Worm (Caenorhabditis elegans) whole organism, midembryonic: ENCODE results near the gene R186.8.

Experiments
- T22C8.4 ChIP-seq: fragments of 200-800 bp; sonication (Bioruptor generic); IDR thresholded peaks from 2 replicates; pipeline ENCODE4 v1.3.6; 2022; ENCODE audit warnings: missing genetic modification characterization, missing compliant biosample characterization
- cog-1 ChIP-seq: sonication (generic microtip); optimal IDR thresholded peaks from 2 replicates; lab custom pipeline; 2016; ENCODE audit warnings: missing genetic modification characterization, missing compliant biosample characterization
- flt-1 ChIP-seq: fragments of 200-800 bp; sonication (Bioruptor generic); IDR thresholded peaks from 2 replicates; pipeline ENCODE4 v1.3.6; 2022; ENCODE audit warnings: missing genetic modification characterization, missing compliant biosample characterization
- klf-2 ChIP-seq: fragments of 200-800 bp; sonication (Bioruptor generic); conservative IDR thresholded peaks from 2 replicates; pipeline ENCODE4 v1.3.6; 2022; ENCODE audit warnings: missing genetic modification reagents, missing genetic modification characterization, missing compliant biosample characterization
- med-1 ChIP-seq: sonication (generic microtip); optimal IDR thresholded peaks from 2 replicates; lab custom pipeline; 2017; ENCODE audit warnings: missing genetic modification characterization, mild to moderate bottlenecking, missing compliant biosample characterization, antibody characterized with exemption, missing genetic modification reagents; ENCODE audit not compliant: insufficient read depth
- ref-1 ChIP-seq: fragments of 200-800 bp; sonication (Bioruptor generic); conservative IDR thresholded peaks from 2 replicates; pipeline ENCODE4 v1.3.6; 2022; ENCODE audit warnings: missing genetic modification reagents, missing genetic modification characterization, missing compliant biosample characterization
- tab-1 ChIP-seq: fragments of 200-800 bp; sonication (Bioruptor generic); IDR thresholded peaks from 2 replicates; pipeline ENCODE4 v1.3.6; 2022; ENCODE audit warnings: missing genetic modification characterization, missing compliant biosample characterization
- ztf-23 ChIP-seq: fragments of 200-800 bp; sonication (Bioruptor generic); IDR thresholded peaks from 2 replicates; pipeline ENCODE4 v1.3.6; 2022; ENCODE audit warnings: missing genetic modification reagents, missing genetic modification characterization, missing compliant biosample characterization
- ztf-29 ChIP-seq: fragments of 200-800 bp; sonication (Bioruptor generic); IDR thresholded peaks from 2 replicates; pipeline ENCODE4 v1.3.6; 2022; ENCODE audit warnings: missing genetic modification reagents, missing genetic modification characterization, missing compliant biosample characterization

Gene R186.8

DNA sequence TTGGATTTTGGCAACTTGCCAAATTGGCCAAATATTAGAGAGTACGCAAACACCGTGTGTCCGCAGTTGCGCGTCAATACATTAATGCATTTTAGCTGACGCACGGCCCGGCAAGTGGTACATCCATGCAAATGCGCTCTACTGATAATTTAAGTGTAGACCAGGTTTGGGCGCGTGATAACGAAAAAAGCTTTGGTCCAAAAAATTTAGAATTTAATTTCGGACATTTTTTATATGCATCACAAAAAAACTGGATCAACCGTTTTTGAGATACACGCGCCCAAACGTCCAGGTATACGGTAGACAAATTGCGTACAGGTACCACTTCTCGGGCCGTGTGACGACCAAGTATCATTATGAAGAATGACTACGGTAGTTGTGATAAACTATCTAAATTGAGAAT, at the start of gene R186.8:
TSS of gene R186.8 (minus strand) at position 58 of the 403 bp plus-strand sequence.
- peak; percentile 52 for TF ChIP-seq cog-1 (tag; lab: Kevin White, UChicago)

DNA sequence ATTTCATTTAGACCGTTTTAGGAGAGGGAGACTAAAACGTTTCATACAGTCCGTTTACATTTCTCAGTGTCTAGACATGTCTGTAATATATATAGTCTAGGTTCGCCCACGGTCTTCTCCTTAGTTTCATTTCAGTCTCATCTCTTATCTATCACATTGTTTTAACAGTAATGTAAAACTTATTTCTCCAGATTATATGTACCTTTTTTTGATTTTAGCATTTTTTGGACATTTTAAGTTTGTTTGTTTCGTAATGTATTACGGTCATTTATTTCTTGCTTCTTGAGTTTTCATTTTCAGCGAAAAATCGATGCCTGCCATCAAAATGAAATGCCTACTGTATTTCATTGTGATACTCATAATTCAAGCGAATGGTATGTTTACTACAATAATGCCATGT, 46.1 kb upstream of the R186.8 start, which contains the start of gene F15B9.6:
TSS of gene F15B9.6 (plus strand) at position 301 of the 400 bp plus-strand sequence.
- TF ChIP-seq cog-1 (tag; lab: Kevin White, UChicago) (no peak), T22C8.4 (GFP tag; lab: Robert Waterston, UW) (no peak), flt-1 (GFP tag; lab: Robert Waterston, UW) (no peak), ref-1 (GFP tag; lab: Robert Waterston, UW) (no peak), ztf-29 (GFP tag; lab: Robert Waterston, UW) (no peak)

DNA sequence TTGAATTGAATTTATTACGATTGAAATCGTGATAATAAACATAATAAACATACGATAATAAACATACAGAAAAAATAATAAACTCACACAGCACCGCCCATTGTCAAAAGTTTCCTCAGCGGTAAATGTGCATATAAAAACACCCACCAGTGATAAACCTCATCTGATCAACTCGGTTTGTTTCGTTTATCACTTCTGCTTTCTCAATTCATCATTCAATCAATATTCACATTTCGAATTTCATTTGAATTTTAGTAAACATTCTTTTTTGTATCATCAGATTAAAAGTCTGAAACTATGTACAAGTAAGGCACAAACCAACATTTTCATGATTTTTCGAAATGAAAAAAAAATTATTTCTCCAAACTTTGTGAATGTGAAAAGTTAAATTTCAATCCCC, 45.4 kb upstream of the R186.8 start, which contains the start of gene try-10:
TSS of gene try-10 (minus strand) at position 101 of the 400 bp plus-strand sequence.
- no peak for TF ChIP-seq ref-1 (GFP tag; lab: Robert Waterston, UW)
- TF ChIP-seq cog-1 (tag; lab: Kevin White, UChicago), result no peak
- TF ChIP-seq med-1 (GFP tag; lab: Kevin White, UChicago), result no peak
- TF ChIP-seq ztf-29 (GFP tag; lab: Robert Waterston, UW), result no peak
- TF ChIP-seq klf-2 (GFP tag; lab: Robert Waterston, UW), result no peak
- TF ChIP-seq flt-1 (GFP tag; lab: Robert Waterston, UW), result no peak
- TF ChIP-seq tab-1, result no peak
- no peak for TF ChIP-seq ztf-23 (GFP tag; lab: Robert Waterston, UW)
- TF ChIP-seq T22C8.4 (GFP tag; lab: Robert Waterston, UW), result no peak

- TF ChIP-seq cog-1 (tag; lab: Kevin White, UChicago) (no peak), med-1 (GFP tag; lab: Kevin White, UChicago) (no peak), ref-1 (GFP tag; lab: Robert Waterston, UW) (no peak), ztf-23 (GFP tag; lab: Robert Waterston, UW) (no peak), flt-1 (GFP tag; lab: Robert Waterston, UW) (no peak), klf-2 (GFP tag; lab: Robert Waterston, UW) (no peak), ztf-29 (GFP tag; lab: Robert Waterston, UW) (no peak)
These were observed 44.1 kb upstream of the R186.8 start for ce11 chrV:13011904-13012303.

DNA sequence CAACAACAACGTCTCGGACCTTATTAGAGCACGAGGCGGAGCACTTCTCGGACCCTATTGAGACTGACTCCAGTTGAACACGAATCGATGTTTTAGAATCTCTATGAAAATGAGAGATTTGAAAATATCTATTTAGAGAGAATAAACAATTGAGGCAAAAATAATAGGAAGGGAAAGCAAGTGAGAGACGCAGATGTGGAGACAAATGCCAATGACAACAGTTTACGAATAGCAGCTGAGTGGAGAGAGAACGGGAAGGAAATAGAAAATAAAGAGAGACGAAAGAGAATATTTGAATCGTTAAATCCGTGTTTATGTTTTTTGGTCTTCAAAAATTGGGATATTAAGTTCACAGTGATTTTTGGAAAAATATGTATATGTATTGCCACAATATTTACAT, 42.1 kb upstream of the R186.8 start:
- peak; percentile 16 for TF ChIP-seq cog-1 (tag; lab: Kevin White, UChicago)
- no peak for TF ChIP-seq T22C8.4 (GFP tag; lab: Robert Waterston, UW)

DNA sequence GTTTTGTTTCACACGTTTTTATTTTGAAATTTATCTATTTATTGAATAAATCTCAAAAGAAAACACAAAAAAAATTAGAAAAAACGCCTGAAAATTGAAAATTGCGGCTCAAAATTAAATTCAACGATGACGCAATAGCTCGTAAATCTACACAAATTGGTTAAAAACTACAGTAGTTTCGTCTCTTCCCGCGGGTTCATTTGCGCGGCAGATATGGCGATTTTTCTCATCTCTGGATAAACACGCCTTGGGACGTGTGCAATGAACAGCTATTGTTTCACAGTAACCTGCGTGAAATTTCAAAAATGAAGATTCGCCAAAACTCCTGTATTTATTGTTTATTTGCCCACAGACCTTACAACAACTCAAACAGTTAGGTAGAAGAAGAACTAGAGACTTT, 41.5 kb upstream of the R186.8 start:
- no peak for TF ChIP-seq flt-1 (GFP tag; lab: Robert Waterston, UW)
- TF ChIP-seq cog-1 (tag; lab: Kevin White, UChicago), result no peak
- TF ChIP-seq ztf-23 (GFP tag; lab: Robert Waterston, UW), result no peak
- no peak for TF ChIP-seq ref-1 (GFP tag; lab: Robert Waterston, UW)
- no peak for TF ChIP-seq ztf-29 (GFP tag; lab: Robert Waterston, UW)
- no peak for TF ChIP-seq T22C8.4 (GFP tag; lab: Robert Waterston, UW)

DNA sequence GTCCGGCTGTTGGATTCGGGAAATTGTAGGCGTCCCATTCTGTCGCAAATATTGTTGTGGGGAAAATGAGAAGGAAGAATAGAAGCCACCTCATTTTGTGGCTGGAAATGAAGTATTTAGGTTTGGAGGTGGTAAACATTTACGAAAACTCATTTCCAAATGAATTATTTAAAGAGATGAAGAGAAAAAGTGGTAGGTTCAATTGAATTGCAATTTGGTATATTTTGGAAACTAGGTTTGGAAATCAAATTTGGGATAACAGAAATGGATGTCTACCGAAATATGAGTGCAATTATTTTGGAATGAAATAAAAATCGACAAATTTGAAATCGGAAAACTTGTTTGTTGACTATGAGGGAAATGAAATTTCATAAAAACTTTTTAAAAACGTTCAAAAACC, 41.0 kb upstream of the R186.8 start, which contains the start of gene F15B9.10:
TSS of gene F15B9.10 (minus strand) at position 101 of the 400 bp plus-strand sequence.
- no peak for TF ChIP-seq ztf-29 (GFP tag; lab: Robert Waterston, UW)
- no peak for TF ChIP-seq tab-1
- TF ChIP-seq ztf-23 (GFP tag; lab: Robert Waterston, UW), result no peak
- TF ChIP-seq T22C8.4 (GFP tag; lab: Robert Waterston, UW), result no peak
- TF ChIP-seq klf-2 (GFP tag; lab: Robert Waterston, UW), result no peak
- TF ChIP-seq cog-1 (tag; lab: Kevin White, UChicago), result no peak
- TF ChIP-seq ref-1 (GFP tag; lab: Robert Waterston, UW), result no peak

DNA sequence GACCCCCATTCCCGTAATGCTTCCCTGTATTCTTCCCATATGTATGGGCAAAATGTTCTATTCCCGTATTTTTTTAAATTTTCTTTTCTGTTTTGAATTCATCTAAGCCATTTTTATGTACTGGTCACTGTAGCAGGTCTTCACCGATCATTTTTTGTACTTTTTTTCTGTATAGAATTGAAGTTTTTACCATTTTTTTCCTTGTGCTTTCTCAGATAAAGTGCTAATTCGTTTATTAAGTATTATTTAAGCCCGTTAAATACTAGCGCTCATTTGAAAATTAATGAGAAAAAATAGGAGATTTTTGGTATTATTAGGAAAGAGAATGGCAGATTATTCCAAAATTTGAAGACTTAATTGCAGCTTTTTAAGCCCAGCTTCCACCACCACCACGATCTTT, 39.0 kb upstream of the R186.8 start:
- no peak for TF ChIP-seq cog-1 (tag; lab: Kevin White, UChicago)

- TF ChIP-seq tab-1 (0 out of 2 replicates have a peak, but pooled peaks have one; percentile 25), med-1 (GFP tag; lab: Kevin White, UChicago) (no peak)
These were observed 36.6 kb upstream of the R186.8 start for ce11 chrV:13004374-13004773.

ce11 chrV:13003378-13003777, 35.6 kb upstream of the R186.8 start:
- TF ChIP-seq ztf-29 (GFP tag; lab: Robert Waterston, UW), result peak; percentile 79
- TF ChIP-seq ztf-23 (GFP tag; lab: Robert Waterston, UW), result peak; percentile 94
- TF ChIP-seq tab-1, result peak; percentile 93
- TF ChIP-seq flt-1 (GFP tag; lab: Robert Waterston, UW), result peak; percentile 94
- TF ChIP-seq cog-1 (tag; lab: Kevin White, UChicago), result peak; percentile 52
- TF ChIP-seq ref-1 (GFP tag; lab: Robert Waterston, UW), result peak; percentile 79; the same call in 1 of the 2 replicates
- TF ChIP-seq med-1 (GFP tag; lab: Kevin White, UChicago), result peak; percentile 30
- peak; percentile 80 for TF ChIP-seq T22C8.4 (GFP tag; lab: Robert Waterston, UW)
- TF ChIP-seq klf-2 (GFP tag; lab: Robert Waterston, UW), result peak; percentile 87

ce11 chrV:13002070-13002469, 34.3 kb upstream of the R186.8 start, which contains the start of gene inft-2:
inft-2 (plus strand) TSS chrV:13002317.
- TF ChIP-seq ztf-23 (GFP tag; lab: Robert Waterston, UW) (no peak), med-1 (GFP tag; lab: Kevin White, UChicago) (no peak), ztf-29 (GFP tag; lab: Robert Waterston, UW) (no peak), klf-2 (GFP tag; lab: Robert Waterston, UW) (no peak), tab-1 (no peak), flt-1 (GFP tag; lab: Robert Waterston, UW) (no peak), cog-1 (tag; lab: Kevin White, UChicago) (no peak), T22C8.4 (GFP tag; lab: Robert Waterston, UW) (no peak), ref-1 (GFP tag; lab: Robert Waterston, UW) (no peak)
